Fruit fly (Drosophila melanogaster) whole organism, wandering third instar larva: ENCODE data around the gene CG2278.

Experiments used
- Abd-B ChIP-seq: fragments of >200 bp; optimal IDR thresholded peaks from 2 replicates; lab custom pipeline; 2017; ENCODE audit warnings: missing biosample characterization, missing genetic modification characterization
- CG32264 ChIP-seq: fragments of 200-800 bp; sonication (Bioruptor generic); optimal IDR thresholded peaks from 2 replicates; lab custom pipeline; 2016; ENCODE audit warnings: missing biosample characterization, missing genetic modification characterization
- CG9705 ChIP-seq: fragments of 200-800 bp; sonication (Bioruptor generic); optimal IDR thresholded peaks from 2 replicates; lab custom pipeline; 2018; ENCODE audit warnings: missing biosample characterization, mild to moderate bottlenecking, missing genetic modification characterization
- CrebA ChIP-seq: fragments of 200-800 bp; sonication (Bioruptor generic); optimal IDR thresholded peaks from 2 replicates; lab custom pipeline; 2016; ENCODE audit warnings: missing biosample characterization, mild to moderate bottlenecking, missing genetic modification characterization, borderline replicate concordance
- Dfd ChIP-seq: fragments of >200 bp; optimal IDR thresholded peaks from 2 replicates; lab custom pipeline; 2017; ENCODE audit warnings: missing biosample characterization, missing genetic modification characterization
- Dif ChIP-seq: fragments of 200-275, 200-300 bp; sonication (Bioruptor generic); optimal IDR thresholded peaks from 2 replicates; lab custom pipeline; 2018; ENCODE audit warnings: missing biosample characterization, missing genetic modification characterization; ENCODE audit not compliant: partially characterized antibody
- GATAd ChIP-seq: sonication (Bioruptor generic); optimal IDR thresholded peaks from 2 replicates; lab custom pipeline; 2016; ENCODE audit warnings: missing biosample characterization, missing genetic modification characterization
- HLH106 ChIP-seq: fragments of 200-800 bp; optimal IDR thresholded peaks from 3 replicates; lab custom pipeline; 2019; ENCODE audit warnings: missing biosample characterization, mild to moderate bottlenecking, missing genetic modification characterization, moderate library complexity
- Hnf4 ChIP-seq: fragments of 200-800 bp; sonication (Bioruptor generic); optimal IDR thresholded peaks from 2 replicates; lab custom pipeline; 2016; ENCODE audit warnings: missing biosample characterization, mild to moderate bottlenecking, missing genetic modification characterization
- Hr78 ChIP-seq: fragments of >200 bp; optimal IDR thresholded peaks from 2 replicates; lab custom pipeline; 2017; ENCODE audit warnings: missing biosample characterization, missing genetic modification characterization
- Hr83 ChIP-seq: fragments of 200-300 bp; sonication (Bioruptor generic); optimal IDR thresholded peaks from 2 replicates; lab custom pipeline; 2016; ENCODE audit warnings: missing biosample characterization, mild to moderate bottlenecking, missing genetic modification characterization, moderate library complexity; ENCODE audit not compliant: poor library complexity, severe bottlenecking
- Jra ChIP-seq: sonication (Bioruptor generic); optimal IDR thresholded peaks from 2 replicates; lab custom pipeline; 2016; ENCODE audit warnings: missing biosample characterization, missing genetic modification characterization
- Myc ChIP-seq: fragments of >200 bp; optimal IDR thresholded peaks from 2 replicates; lab custom pipeline; 2017
- N ChIP-seq: fragments of >200 bp; optimal IDR thresholded peaks from 2 replicates; lab custom pipeline; 2018; ENCODE audit warnings: missing biosample characterization, missing external identifiers, missing genetic modification characterization
- OdsH ChIP-seq: fragments of 200-800 bp; sonication (Bioruptor generic); optimal IDR thresholded peaks from 2 replicates; lab custom pipeline; 2016; ENCODE audit warnings: missing biosample characterization, mild to moderate bottlenecking, missing genetic modification characterization
- Rel ChIP-seq, 2 experiments: fragments of 200-800 bp; sonication (Bioruptor generic) in 1 of 2; optimal IDR thresholded peaks; 2 replicates in 1 of 2; 3 replicates in 1 of 2; lab custom pipeline; 2016 to 2019; ENCODE audit warnings: mild to moderate bottlenecking in 2 of 2, missing biosample characterization in 2 of 2, missing genetic modification characterization in 2 of 2, moderate library complexity in 1 of 2
- Sp1 ChIP-seq: fragments of 200-800 bp; sonication (Bioruptor generic); optimal IDR thresholded peaks from 3 replicates; lab custom pipeline; 2019; ENCODE audit warnings: missing biosample characterization, mild to moderate bottlenecking, missing genetic modification characterization, moderate library complexity
- br ChIP-seq: fragments of 200-800 bp; sonication (Bioruptor generic); optimal IDR thresholded peaks from 2 replicates; lab custom pipeline; 2016; ENCODE audit warnings: missing biosample characterization, missing genetic modification characterization
- brk ChIP-seq: fragments of 200-800 bp; sonication (Bioruptor generic); optimal IDR thresholded peaks from 2 replicates; lab custom pipeline; 2016; ENCODE audit warnings: missing biosample characterization, mild to moderate bottlenecking, missing genetic modification characterization
- dl ChIP-seq, 2 experiments: fragments of 175-275, 200-275 bp in 1 of 2; fragments of 200-275 bp in 1 of 2; sonication (Bioruptor generic); optimal IDR thresholded peaks; lab custom pipeline; 2018; ENCODE audit warnings: mild to moderate bottlenecking in 2 of 2, missing biosample characterization in 2 of 2, missing genetic modification characterization in 2 of 2, moderate library complexity in 2 of 2; ENCODE audit not compliant: partially characterized antibody in 2 of 2, insufficient read depth in 1 of 2
- dmrt93B ChIP-seq: fragments of 200-800 bp; sonication (Bioruptor generic); optimal IDR thresholded peaks from 2 replicates; lab custom pipeline; 2018; ENCODE audit warnings: missing biosample characterization, mild to moderate bottlenecking, missing genetic modification characterization
- dsf ChIP-seq: sonication (Bioruptor generic); optimal IDR thresholded peaks from 2 replicates; lab custom pipeline; 2016; ENCODE audit warnings: missing biosample characterization, missing genetic modification characterization, borderline replicate concordance
- ey ChIP-seq: fragments of 200-800 bp; sonication (Bioruptor generic); optimal IDR thresholded peaks from 2 replicates; lab custom pipeline; 2016; ENCODE audit warnings: missing biosample characterization, missing genetic modification characterization
- foxo ChIP-seq, 2 experiments: fragments of 200-800 bp; sonication (Bioruptor generic); optimal IDR thresholded peaks; 2 replicates in 1 of 2; 3 replicates in 1 of 2; lab custom pipeline; 2016 to 2017; ENCODE audit warnings: missing biosample characterization in 2 of 2, missing genetic modification characterization in 2 of 2
- fru ChIP-seq: fragments of 200-800 bp; sonication (Bioruptor generic); optimal IDR thresholded peaks from 3 replicates; lab custom pipeline; 2016; ENCODE audit warnings: missing biosample characterization, mild to moderate bottlenecking, missing genetic modification characterization
- h ChIP-seq: fragments of 200-800 bp; sonication (Bioruptor generic); optimal IDR thresholded peaks from 3 replicates; lab custom pipeline; 2016; ENCODE audit warnings: missing biosample characterization, mild to moderate bottlenecking, missing genetic modification characterization
- jim ChIP-seq: fragments of 175-275, 200-325 bp; sonication (Bioruptor generic); optimal IDR thresholded peaks from 2 replicates; lab custom pipeline; 2016; ENCODE audit warnings: missing biosample characterization, mild to moderate bottlenecking, missing genetic modification characterization
- lola ChIP-seq: fragments of >200 bp; optimal IDR thresholded peaks from 2 replicates; lab custom pipeline; 2017; ENCODE audit warnings: missing biosample characterization, missing genetic modification characterization
- psq ChIP-seq: fragments of 200-800 bp; sonication (Bioruptor generic); optimal IDR thresholded peaks from 3 replicates; lab custom pipeline; 2017; ENCODE audit warnings: missing biosample characterization, mild to moderate bottlenecking, missing genetic modification characterization, moderate library complexity
- rgr ChIP-seq: fragments of 200-800 bp; sonication (Bioruptor generic); optimal IDR thresholded peaks from 3 replicates; lab custom pipeline; 2016; ENCODE audit warnings: missing biosample characterization, mild to moderate bottlenecking, missing genetic modification characterization
- sage ChIP-seq: fragments of 200-800 bp; sonication (Bioruptor generic); optimal IDR thresholded peaks from 2 replicates; lab custom pipeline; 2016; ENCODE audit warnings: missing biosample characterization, mild to moderate bottlenecking, missing genetic modification characterization
- tai ChIP-seq: sonication (Bioruptor generic); optimal IDR thresholded peaks from 2 replicates; lab custom pipeline; 2016; ENCODE audit warnings: missing biosample characterization, missing genetic modification characterization
- usp ChIP-seq: fragments of >200 bp; optimal IDR thresholded peaks from 2 replicates; lab custom pipeline; 2017; ENCODE audit warnings: missing biosample characterization, missing genetic modification characterization
- woc ChIP-seq: sonication (Bioruptor generic); optimal IDR thresholded peaks from 2 replicates; lab custom pipeline; 2016; ENCODE audit warnings: missing biosample characterization, mild to moderate bottlenecking, missing genetic modification characterization

Gene CG2278

dm6 chrX:8143537-8143936, 26.5 kb downstream of the CG2278 start, which contains the start of gene CG17982 (continued):
- TF ChIP-seq Hr83 (GFP tag; lab: Kevin White, UChicago) (peak; percentile 91), Hnf4 (no peak), br (peak; percentile 94), usp (GFP tag; lab: Kevin White, UChicago) (no peak), Dfd (GFP tag; lab: Kevin White, UChicago) (no peak), Abd-B (GFP tag; lab: Kevin White, UChicago) (no peak), woc (GFP tag; lab: Kevin White, UChicago) (peak; percentile 86), h (GFP tag; lab: Kevin White, UChicago) (peak; percentile 94)

dm6 chrX:8142067-8142462, 28.0 kb downstream of the CG2278 start, which contains the start of gene Smox:
Gene Smox, minus strand, starts transcription at chrX:8142279.
- TF ChIP-seq rgr (GFP tag; lab: Kevin White, UChicago) (no peak), dsf (GFP tag; lab: Kevin White, UChicago) (no peak), dmrt93B (GFP tag; lab: Kevin White, UChicago) (no peak), h (GFP tag; lab: Kevin White, UChicago) (no peak), brk (GFP tag; lab: Kevin White, UChicago) (no peak), lola (GFP tag; lab: Kevin White, UChicago) (no peak), CG32264 (GFP tag; lab: Kevin White, UChicago) (no peak), Dif (GFP tag; lab: Kevin White, UChicago) (no peak), Myc (lab: Kevin White, UChicago) (no peak), fru (no peak), sage (GFP tag; lab: Kevin White, UChicago) (no peak), CrebA (no peak), N (no peak)

dm6 chrX:8141353-8142066, 28.6 kb downstream of the CG2278 start:
- TF ChIP-seq GATAd (GFP tag; lab: Kevin White, UChicago), result no peak
- TF ChIP-seq Jra (GFP tag; lab: Kevin White, UChicago), result peak; percentile 25
- TF ChIP-seq OdsH (GFP tag; lab: Kevin White, UChicago), result peak; percentile 47
- TF ChIP-seq N, result peak; percentile 95
- TF ChIP-seq dmrt93B (GFP tag; lab: Kevin White, UChicago), result no peak
- TF ChIP-seq Abd-B (GFP tag; lab: Kevin White, UChicago), result peak; percentile 63
- TF ChIP-seq dl (GFP tag; optimal IDR thresholded peaks at IDR 0.05; lab: Kevin White, UChicago; ENCODE audit: insufficient read depth in 1 of 2, partially characterized antibody in 2 of 2), result no peak
- TF ChIP-seq CG32264 (GFP tag; lab: Kevin White, UChicago), result no peak
- peak in 1 of 2 experiments; percentile 67 for TF ChIP-seq foxo (GFP tag; optimal IDR thresholded peaks at IDR 0.05; lab: Kevin White, UChicago)
- TF ChIP-seq usp (GFP tag; lab: Kevin White, UChicago), result no peak
- TF ChIP-seq ey, result peak; percentile 63
- peak; percentile 39 for TF ChIP-seq CG9705 (GFP tag; lab: Kevin White, UChicago)
- peak; percentile 89 for TF ChIP-seq Hr83 (GFP tag; lab: Kevin White, UChicago)
- TF ChIP-seq Hnf4, result peak; percentile 40
- TF ChIP-seq dsf (GFP tag; lab: Kevin White, UChicago), result no peak
- TF ChIP-seq HLH106 (tag; lab: Kevin White, UChicago), result peak; percentile 38
- TF ChIP-seq Rel (GFP tag; optimal IDR thresholded peaks at IDR 0.05; lab: Kevin White, UChicago), result no peak
- peak; percentile 34 for TF ChIP-seq Rel (tag; optimal IDR thresholded peaks at IDR 0.05; lab: Kevin White, UChicago)
- peak; percentile 49 for TF ChIP-seq Hr78
- peak; percentile 52 for TF ChIP-seq Dif (GFP tag; lab: Kevin White, UChicago)
- no peak for TF ChIP-seq tai
- peak; percentile 65 for TF ChIP-seq Sp1 (GFP tag; lab: Kevin White, UChicago)
- no peak for TF ChIP-seq CrebA
- TF ChIP-seq sage (GFP tag; lab: Kevin White, UChicago), result peak; percentile 19
- peak; percentile 29 for TF ChIP-seq psq
- TF ChIP-seq jim (GFP tag; lab: Kevin White, UChicago), result no peak
- TF ChIP-seq rgr (GFP tag; lab: Kevin White, UChicago), result peak; percentile 72
- TF ChIP-seq fru, result peak; percentile 61
- peak; percentile 67 for TF ChIP-seq h (GFP tag; lab: Kevin White, UChicago)
- peak; percentile 11 for TF ChIP-seq woc (GFP tag; lab: Kevin White, UChicago)
